Worm (Caenorhabditis elegans) whole organism, L1 larva: ENCODE measurements around the gene ddr-2.

Source experiments
- C04F5.9 ChIP-seq: sonication (generic microtip); optimal IDR thresholded peaks from 2 replicates; lab custom pipeline; 2016; ENCODE audit warnings: missing genetic modification characterization, missing compliant biosample characterization
- C16A3.4 ChIP-seq: fragments of 150-350 bp; optimal IDR thresholded peaks from 2 replicates; lab custom pipeline; 2014; ENCODE audit warnings: missing biosample characterization, missing genetic modification characterization
- C34B4.2 ChIP-seq: sonication (generic microtip); optimal IDR thresholded peaks from 2 replicates; lab custom pipeline; 2017; ENCODE audit warnings: mild to moderate bottlenecking, missing genetic modification characterization, missing compliant biosample characterization
- aly-2 ChIP-seq: fragments of 150-350 bp; optimal IDR thresholded peaks from 2 replicates; lab custom pipeline; 2014; ENCODE audit warnings: missing biosample characterization, missing genetic modification characterization
- ceh-63 ChIP-seq: fragments of 200-800 bp; sonication (Bioruptor generic); optimal IDR thresholded peaks from 2 replicates; lab custom pipeline; 2018; ENCODE audit warnings: mild to moderate bottlenecking, missing genetic modification characterization, missing compliant biosample characterization
- dsc-1 ChIP-seq: sonication (generic microtip); optimal IDR thresholded peaks from 2 replicates; lab custom pipeline; 2016; ENCODE audit warnings: mild to moderate bottlenecking, missing genetic modification characterization, missing compliant biosample characterization
- efl-1 ChIP-seq, 4 experiments: fragments of 150-350 bp; optimal IDR thresholded peaks in 3 of 4; peaks in 1 of 4; 1 replicate in 1 of 4; 2 replicates in 3 of 4; lab custom pipeline; 2014; ENCODE audit warnings: missing biosample characterization in 2 of 4, missing genetic modification characterization in 2 of 4, missing genetic modification reagents in 2 of 4
- egl-13 ChIP-seq: sonication (generic microtip); optimal IDR thresholded peaks from 2 replicates; lab custom pipeline; 2016; ENCODE audit warnings: missing genotype, missing genetic modification reagents, missing genetic modification characterization, missing compliant biosample characterization
- egl-27 ChIP-seq, 2 experiments: fragments of 150-350 bp in 1 of 2; sonication (generic microtip); optimal IDR thresholded peaks; 3 replicates each; lab custom pipeline; 2017 to 2018; ENCODE audit warnings: missing biosample characterization in 2 of 2, missing genetic modification characterization in 2 of 2, missing genetic modification reagents in 2 of 2
- elt-3 ChIP-seq, 6 experiments: fragments of 150-350 bp in 1 of 6; sonication (generic microtip); optimal IDR thresholded peaks; 2 replicates each; lab custom pipeline; 2017 to 2018; ENCODE audit warnings: missing biosample characterization in 6 of 6, missing genetic modification characterization in 6 of 6, inconsistent platforms in 1 of 6
- fkh-10 ChIP-seq: sonication (generic microtip); optimal IDR thresholded peaks from 2 replicates; lab custom pipeline; 2017; ENCODE audit warnings: missing biosample characterization, missing genetic modification reagents, missing genetic modification characterization
- fkh-4 ChIP-seq: sonication (generic microtip); optimal IDR thresholded peaks from 2 replicates; lab custom pipeline; 2016; ENCODE audit warnings: missing compliant biosample characterization, missing genetic modification characterization, borderline replicate concordance
- fkh-8 ChIP-seq: sonication (generic microtip); optimal IDR thresholded peaks from 2 replicates; lab custom pipeline; 2016; ENCODE audit warnings: mild to moderate bottlenecking, missing genetic modification characterization, missing compliant biosample characterization
- fos-1 ChIP-seq: fragments of 150-350 bp; optimal IDR thresholded peaks from 2 replicates; lab custom pipeline; 2014; ENCODE audit warnings: missing biosample characterization, missing genetic modification characterization
- irx-1 ChIP-seq: sonication (generic microtip); optimal IDR thresholded peaks from 2 replicates; lab custom pipeline; 2016; ENCODE audit warnings: missing genetic modification characterization, missing compliant biosample characterization
- jun-1 ChIP-seq: fragments of 150-350 bp; optimal IDR thresholded peaks from 2 replicates; lab custom pipeline; 2014; ENCODE audit warnings: missing biosample characterization, missing genetic modification reagents, missing genetic modification characterization
- lin-13 ChIP-seq: fragments of 150-350 bp; optimal IDR thresholded peaks from 2 replicates; lab custom pipeline; 2014; ENCODE audit warnings: missing biosample characterization, missing genetic modification reagents, missing genetic modification characterization
- lin-14 ChIP-seq: fragments of 200-800 bp; sonication (Bioruptor generic); optimal IDR thresholded peaks from 2 replicates; lab custom pipeline; 2018; ENCODE audit warnings: mild to moderate bottlenecking, missing genetic modification characterization, moderate library complexity, missing compliant biosample characterization
- lin-15B ChIP-seq: fragments of 150-350 bp; sonication (generic microtip); optimal IDR thresholded peaks from 3 replicates; lab custom pipeline; 2014; ENCODE audit warnings: missing biosample characterization, missing genetic modification characterization
- lin-35 ChIP-seq, 2 experiments: fragments of 150-350 bp; optimal IDR thresholded peaks; 2 replicates each; lab custom pipeline; 2014; ENCODE audit warnings: missing biosample characterization in 2 of 2, missing genetic modification characterization in 2 of 2, missing genetic modification reagents in 2 of 2
- lin-39 ChIP-seq: fragments of 150-350 bp; optimal IDR thresholded peaks from 2 replicates; lab custom pipeline; 2014; ENCODE audit warnings: missing biosample characterization, missing genetic modification reagents, missing genetic modification characterization
- mdl-1 ChIP-seq, 2 experiments: fragments of 150-350 bp; optimal IDR thresholded peaks; 2 replicates each; lab custom pipeline; 2014 to 2017; ENCODE audit warnings: missing biosample characterization in 2 of 2, missing genetic modification characterization in 2 of 2, inconsistent platforms in 1 of 2
- mef-2 ChIP-seq: fragments of 150-350 bp; optimal IDR thresholded peaks from 2 replicates; lab custom pipeline; 2014; ENCODE audit warnings: missing biosample characterization, missing genetic modification characterization
- mep-1 ChIP-seq: fragments of 150-350 bp; optimal IDR thresholded peaks from 2 replicates; lab custom pipeline; 2014; ENCODE audit warnings: missing biosample characterization, missing genetic modification characterization
- nhr-11 ChIP-seq: fragments of 150-350 bp; optimal IDR thresholded peaks from 2 replicates; lab custom pipeline; 2014; ENCODE audit warnings: missing biosample characterization, missing genetic modification characterization
- nhr-47 ChIP-seq: sonication (generic microtip); optimal IDR thresholded peaks from 2 replicates; lab custom pipeline; 2016; ENCODE audit warnings: mild to moderate bottlenecking, missing genetic modification characterization, moderate library complexity, missing compliant biosample characterization
- nhr-77 ChIP-seq: fragments of 150-350 bp; optimal IDR thresholded peaks from 2 replicates; lab custom pipeline; 2014; ENCODE audit warnings: missing biosample characterization, missing genetic modification characterization
- nhr-84 ChIP-seq: sonication (generic microtip); optimal IDR thresholded peaks from 2 replicates; lab custom pipeline; 2017; ENCODE audit warnings: missing biosample characterization, missing genetic modification characterization
- nhr-85 ChIP-seq: sonication (generic microtip); peaks from one replicate; lab custom pipeline; 2016; ENCODE audit warnings: missing genetic modification characterization, inconsistent platforms, missing compliant biosample characterization
- nhr-90 ChIP-seq: sonication (generic microtip); optimal IDR thresholded peaks from 2 replicates; lab custom pipeline; 2016; ENCODE audit warnings: mild to moderate bottlenecking, missing genetic modification characterization, missing compliant biosample characterization; ENCODE audit not compliant: poor library complexity
- pag-3 ChIP-seq: sonication (generic microtip); optimal IDR thresholded peaks from 2 replicates; lab custom pipeline; 2017; ENCODE audit warnings: missing genetic modification characterization, mild to moderate bottlenecking, missing compliant biosample characterization, antibody characterized with exemption, borderline replicate concordance; ENCODE audit not compliant: insufficient read depth
- rnt-1 ChIP-seq: sonication (generic microtip); optimal IDR thresholded peaks from 2 replicates; lab custom pipeline; 2016; ENCODE audit warnings: mild to moderate bottlenecking, missing genetic modification characterization, moderate library complexity, missing compliant biosample characterization
- sup-37 ChIP-seq: fragments of 200-800 bp; sonication (Bioruptor generic); optimal IDR thresholded peaks from 2 replicates; lab custom pipeline; 2018; ENCODE audit warnings: mild to moderate bottlenecking, missing genetic modification characterization, missing compliant biosample characterization
- tbx-2 ChIP-seq: sonication (generic microtip); optimal IDR thresholded peaks from 2 replicates; lab custom pipeline; 2016; ENCODE audit warnings: missing genetic modification characterization, missing compliant biosample characterization
- unc-130 ChIP-seq: fragments of 150-350 bp; optimal IDR thresholded peaks from 2 replicates; lab custom pipeline; 2017; ENCODE audit warnings: missing biosample characterization, missing genetic modification characterization, inconsistent platforms
- unc-62 ChIP-seq: fragments of 150-350 bp; optimal IDR thresholded peaks from 2 replicates; lab custom pipeline; 2014; ENCODE audit warnings: missing biosample characterization, missing genetic modification reagents, missing genetic modification characterization
- unc-86 ChIP-seq: sonication (generic microtip); optimal IDR thresholded peaks from 2 replicates; lab custom pipeline; 2016; ENCODE audit warnings: missing genetic modification characterization, missing compliant biosample characterization
- xbp-1 ChIP-seq: sonication (generic microtip); optimal IDR thresholded peaks from 2 replicates; lab custom pipeline; 2016; ENCODE audit warnings: missing genetic modification characterization, missing compliant biosample characterization
- zip-4 ChIP-seq: fragments of 200-800 bp; sonication (Bioruptor generic); optimal IDR thresholded peaks from 2 replicates; lab custom pipeline; 2018; ENCODE audit warnings: mild to moderate bottlenecking, missing genetic modification characterization, moderate library complexity, missing compliant biosample characterization

Gene ddr-2

ce11 chrX:3362378-3362777, 47.3 kb downstream of the ddr-2 start, which contains the start of gene dhs-26:
TSS of gene dhs-26 (minus strand) at chrX:3362493.
- TF ChIP-seq fos-1 (no peak), jun-1 (tag; lab: Kevin White, UChicago) (no peak), ceh-63 (GFP tag; lab: Kevin White, UChicago) (no peak), sup-37 (GFP tag; lab: Kevin White, UChicago) (no peak), lin-35 (GFP tag; optimal IDR thresholded peaks at IDR 0.05; lab: Kevin White, UChicago) (no peak), nhr-11 (tag; lab: Kevin White, UChicago) (no peak), unc-86 (no peak), egl-27 (tag; optimal IDR thresholded peaks at IDR 0.05; lab: Kevin White, UChicago) (no peak), nhr-85 (tag; lab: Kevin White, UChicago) (no peak), pag-3 (tag; lab: Kevin White, UChicago) (no peak), nhr-77 (tag; lab: Kevin White, UChicago) (no peak)

ce11 chrX:3366782-3367181, 51.7 kb downstream of the ddr-2 start:
- TF ChIP-seq nhr-85 (tag; lab: Kevin White, UChicago) (peak; percentile 55), nhr-90 (tag; lab: Kevin White, UChicago) (no peak)

DNA sequence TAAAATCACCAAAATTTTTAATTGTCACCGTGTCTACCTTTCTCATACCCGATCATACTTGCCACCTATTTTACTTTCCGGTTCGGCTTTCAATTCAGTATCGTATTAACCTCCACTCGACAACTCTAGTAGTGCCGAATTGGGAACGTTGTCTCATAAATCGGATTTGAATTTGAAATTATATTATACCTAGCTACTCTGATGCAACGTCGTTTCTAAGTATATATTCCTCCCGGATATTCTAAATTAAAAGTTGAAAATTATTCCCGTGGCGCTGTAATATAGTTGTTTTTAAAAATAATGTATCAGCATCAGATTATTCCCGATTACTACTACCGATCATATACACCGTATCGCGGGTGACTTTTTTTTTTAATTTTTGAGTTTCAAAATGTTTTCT, 53.5 kb downstream of the ddr-2 start, which contains the start of gene ZK563.2:
ZK563.2 (plus strand) TSS at position 301 of the 400 bp plus-strand sequence.
- TF ChIP-seq tbx-2 (tag; lab: Kevin White, UChicago), result no peak
- TF ChIP-seq unc-130, result no peak
- no peak for TF ChIP-seq lin-15B (tag; lab: Kevin White, UChicago)
- no peak for TF ChIP-seq irx-1 (tag; lab: Kevin White, UChicago)
- no peak for TF ChIP-seq mdl-1 (tag; optimal IDR thresholded peaks at IDR 0.05; lab: Kevin White, UChicago)
- no peak for TF ChIP-seq efl-1 (optimal IDR thresholded peaks at IDR 0.05; lab: Kevin White, UChicago)
- TF ChIP-seq efl-1 (GFP tag; optimal IDR thresholded peaks at IDR 0.05 in 1 of 2; lab: Kevin White, UChicago), result no peak
- TF ChIP-seq nhr-85 (tag; lab: Kevin White, UChicago), result no peak
- TF ChIP-seq ceh-63 (GFP tag; lab: Kevin White, UChicago), result no peak
- no peak for TF ChIP-seq zip-4 (GFP tag; lab: Kevin White, UChicago)
- TF ChIP-seq egl-13 (tag; lab: Kevin White, UChicago), result no peak
- TF ChIP-seq lin-13, result no peak
- TF ChIP-seq fkh-8 (tag; lab: Kevin White, UChicago), result no peak
- TF ChIP-seq mef-2 (tag; lab: Kevin White, UChicago), result no peak
- TF ChIP-seq fkh-10, result no peak
- no peak for TF ChIP-seq lin-39
- no peak for TF ChIP-seq elt-3 (tag; optimal IDR thresholded peaks at IDR 0.05; lab: Kevin White, UChicago)
- TF ChIP-seq C04F5.9 (tag; lab: Kevin White, UChicago), result no peak
- no peak for TF ChIP-seq unc-62 (GFP tag; lab: Kevin White, UChicago)
- TF ChIP-seq C16A3.4 (tag; lab: Kevin White, UChicago), result no peak
- TF ChIP-seq nhr-90 (tag; lab: Kevin White, UChicago), result no peak

- TF ChIP-seq lin-14 (GFP tag; lab: Kevin White, UChicago), result no peak
- no peak for TF ChIP-seq aly-2
- no peak for TF ChIP-seq mep-1 (tag; lab: Kevin White, UChicago)
- no peak for TF ChIP-seq C34B4.2 (tag; lab: Kevin White, UChicago)
- TF ChIP-seq xbp-1 (tag; lab: Kevin White, UChicago), result no peak
- TF ChIP-seq nhr-47 (tag; lab: Kevin White, UChicago), result no peak
- no peak for TF ChIP-seq dsc-1
- no peak for TF ChIP-seq rnt-1 (tag; lab: Kevin White, UChicago)
- no peak for TF ChIP-seq fkh-4
- TF ChIP-seq elt-3 (tag; optimal IDR thresholded peaks at IDR 0.05; lab: Kevin White, UChicago), result no peak
- TF ChIP-seq nhr-90 (tag; lab: Kevin White, UChicago), result no peak
- no peak for TF ChIP-seq nhr-84 (tag; lab: Kevin White, UChicago)
- no peak for TF ChIP-seq pag-3 (tag; lab: Kevin White, UChicago)
Measured at ce11 chrX:3369442-3369841, 54.3 kb downstream of the ddr-2 start.
